Worm (Caenorhabditis elegans) whole organism, young adult: ENCODE data around the gene gtl-1.

Experiments used
- B0019.2 ChIP-seq: fragments of 200-800 bp; sonication (Bioruptor generic); conservative IDR thresholded peaks from 2 replicates; pipeline ENCODE4 v1.3.6; 2022; ENCODE audit warnings: missing genetic modification reagents, missing genetic modification characterization, missing compliant biosample characterization
- F57C9.4 ChIP-seq: sonication (generic microtip); optimal IDR thresholded peaks from 2 replicates; lab custom pipeline; 2017; ENCODE audit warnings: mild to moderate bottlenecking, missing genetic modification characterization, missing compliant biosample characterization
- Y53F4B.3 ChIP-seq: fragments of 200-800 bp; sonication (Bioruptor generic); IDR thresholded peaks from 2 replicates; pipeline ENCODE4 v1.3.6; 2022; ENCODE audit warnings: missing genetic modification reagents, missing genetic modification characterization, missing compliant biosample characterization
- egl-44 ChIP-seq: fragments of 200-800 bp; sonication (Bioruptor generic); IDR thresholded peaks from 2 replicates; pipeline ENCODE4 v1.3.6; 2022; ENCODE audit warnings: missing genetic modification reagents, missing genetic modification characterization, missing compliant biosample characterization
- ekl-4 ChIP-seq: fragments of 200-800 bp; sonication (Bioruptor generic); IDR thresholded peaks from 2 replicates; pipeline ENCODE4 v1.3.6; 2022; ENCODE audit warnings: missing genetic modification reagents, missing genetic modification characterization, missing compliant biosample characterization
- mcd-1 ChIP-seq: fragments of 200-800 bp; sonication (Bioruptor generic); IDR thresholded peaks from 2 replicates; pipeline ENCODE4 v1.3.6; 2022; ENCODE audit warnings: missing genetic modification reagents, missing genetic modification characterization, missing compliant biosample characterization
- repo-1 ChIP-seq: sonication (generic microtip); optimal IDR thresholded peaks from 2 replicates; lab custom pipeline; 2017; ENCODE audit warnings: mild to moderate bottlenecking, missing genetic modification characterization, missing compliant biosample characterization
- rpc-1 ChIP-seq, 2 experiments: fragments of 150-350 bp in 1 of 2; sonication (generic microtip) in 1 of 2; optimal IDR thresholded peaks; 2 replicates each; lab custom pipeline; 2014 to 2018; ENCODE audit warnings: missing biosample characterization in 1 of 2, missing genetic modification characterization in 1 of 2, missing genetic modification reagents in 1 of 2, missing genotype in 1 of 2
- unc-62 ChIP-seq: fragments of 150-350 bp; optimal IDR thresholded peaks from 2 replicates; lab custom pipeline; 2014; ENCODE audit warnings: missing biosample characterization, missing genetic modification reagents, missing genetic modification characterization

ce11 chrIV:11231376-11231775, 28.0 kb downstream of the gtl-1 start:
- TF ChIP-seq B0019.2 (GFP tag; lab: Robert Waterston, UW) = no peak
- TF ChIP-seq egl-44 (GFP tag; lab: Robert Waterston, UW) = no peak
- TF ChIP-seq rpc-1 (optimal IDR thresholded peaks at IDR 0.05; lab: Kevin White, UChicago) = peak; percentile 11
- peak; percentile 69 for TF ChIP-seq rpc-1 (tag; optimal IDR thresholded peaks at IDR 0.05; lab: Kevin White, UChicago)
- no peak for TF ChIP-seq Y53F4B.3
- TF ChIP-seq F57C9.4 (tag; lab: Kevin White, UChicago) = no peak
- no peak for TF ChIP-seq mcd-1 (GFP tag; lab: Robert Waterston, UW)
- TF ChIP-seq repo-1 (tag; lab: Kevin White, UChicago) = no peak
- TF ChIP-seq ekl-4 (GFP tag; lab: Robert Waterston, UW) = no peak
- TF ChIP-seq unc-62 (GFP tag; lab: Kevin White, UChicago) = no peak
